Worm (Caenorhabditis elegans) whole organism, mixed stage, embryonic: ENCODE results near the gene zhit-2.

ENCODE experiments used
- blmp-1 ChIP-seq: fragments of 150-350 bp; optimal IDR thresholded peaks from 2 replicates; lab custom pipeline; 2014; ENCODE audit warnings: missing biosample characterization, missing genetic modification characterization
- ceh-43 ChIP-seq: fragments of 200-800 bp; sonication (Bioruptor generic); optimal IDR thresholded peaks from 2 replicates; lab custom pipeline; 2018; ENCODE audit warnings: mild to moderate bottlenecking, missing genetic modification characterization, moderate library complexity, missing compliant biosample characterization
- mab-5 ChIP-seq: fragments of 150-350 bp; optimal IDR thresholded peaks from 2 replicates; lab custom pipeline; 2014; ENCODE audit warnings: missing biosample characterization, missing genetic modification characterization
- nhr-237 ChIP-seq: fragments of 150-350 bp; optimal IDR thresholded peaks from 2 replicates; lab custom pipeline; 2014; ENCODE audit warnings: missing biosample characterization, missing genetic modification characterization
- pha-4 ChIP-seq: fragments of 150-350 bp; optimal IDR thresholded peaks from 2 replicates; lab custom pipeline; 2018; ENCODE audit warnings: missing biosample characterization, missing genetic modification reagents, missing genetic modification characterization
- snpc-4 ChIP-seq: fragments of 150-350 bp; optimal IDR thresholded peaks from 2 replicates; lab custom pipeline; 2014; ENCODE audit warnings: missing biosample characterization, missing genetic modification characterization
- ztf-11 ChIP-seq: fragments of 150-350 bp; optimal IDR thresholded peaks from 2 replicates; lab custom pipeline; 2014; ENCODE audit warnings: missing biosample characterization, missing genetic modification characterization

ce11 chrIII:4278203-4278602 is 34.0 kb upstream of the zhit-2 start:
- TF ChIP-seq nhr-237 (tag; lab: Kevin White, UChicago) (no peak), blmp-1 (tag; lab: Kevin White, UChicago) (no peak), ceh-43 (GFP tag; lab: Kevin White, UChicago) (no peak), mab-5 (tag; lab: Kevin White, UChicago) (no peak), snpc-4 (tag; lab: Kevin White, UChicago) (no peak), pha-4 (tag; lab: Kevin White, UChicago) (no peak), ztf-11 (tag; lab: Kevin White, UChicago) (no peak)
